Fruit fly (Drosophila melanogaster) whole organism, embryonic: ENCODE results near the gene CG9328.

ENCODE experiments used
- Abd-B ChIP-seq: fragments of 200-800 bp; sonication (Bioruptor generic); optimal IDR thresholded peaks from 2 replicates; lab custom pipeline; 2018; ENCODE audit warnings: missing biosample characterization, mild to moderate bottlenecking, missing genetic modification characterization, moderate library complexity
- Blimp-1 ChIP-seq: fragments of 200-800 bp; sonication (Bioruptor generic); optimal IDR thresholded peaks from 3 replicates; lab custom pipeline; 2018; ENCODE audit warnings: missing biosample characterization, missing genetic modification characterization, mild to moderate bottlenecking, moderate library complexity, missing genetic modification reagents
- CG11247 ChIP-seq: fragments of 200-800 bp; sonication (Bioruptor generic); IDR thresholded peaks from 2 replicates; pipeline ENCODE4 v1.3.6; 2022; ENCODE audit warnings: missing biosample characterization, missing genetic modification characterization
- CG11398 ChIP-seq: fragments of 200-800 bp; sonication (Bioruptor generic); optimal IDR thresholded peaks from 2 replicates; lab custom pipeline; 2016; ENCODE audit warnings: missing biosample characterization, missing genetic modification characterization
- CG11456 ChIP-seq: fragments of 200-800 bp; sonication (Bioruptor generic); IDR thresholded peaks from 3 replicates; pipeline ENCODE4 v1.3.6; 2022; ENCODE audit warnings: missing biosample characterization, missing genetic modification characterization
- CG11695 ChIP-seq: fragments of 200-800 bp; sonication (Bioruptor generic); IDR thresholded peaks from 3 replicates; pipeline ENCODE4 v1.3.6; 2022; ENCODE audit warnings: missing biosample characterization, missing genetic modification characterization
- CG12299 ChIP-seq: fragments of 200-800 bp; sonication (Bioruptor generic); optimal IDR thresholded peaks from 2 replicates; lab custom pipeline; 2018; ENCODE audit warnings: missing biosample characterization, mild to moderate bottlenecking, missing genetic modification characterization
- CG1233 ChIP-seq: fragments of 200-800 bp; sonication (Bioruptor generic); optimal IDR thresholded peaks from 4 replicates; lab custom pipeline; 2018; ENCODE audit warnings: missing biosample characterization, mild to moderate bottlenecking, missing genetic modification characterization
- CG12744 ChIP-seq: fragments of 200-800 bp; sonication (Bioruptor generic); optimal IDR thresholded peaks from 2 replicates; lab custom pipeline; 2016; ENCODE audit warnings: missing biosample characterization, missing genetic modification characterization
- CG13296 ChIP-seq: fragments of 200-800 bp; sonication (Bioruptor generic); optimal IDR thresholded peaks from 3 replicates; lab custom pipeline; 2018; ENCODE audit warnings: missing biosample characterization, mild to moderate bottlenecking, missing genetic modification characterization
- CG15514 ChIP-seq: fragments of 200-800 bp; sonication (Bioruptor generic); optimal IDR thresholded peaks from 3 replicates; lab custom pipeline; 2017; ENCODE audit warnings: missing biosample characterization, missing genetic modification characterization, mild to moderate bottlenecking, moderate library complexity, missing genetic modification reagents
- CG1647 ChIP-seq: fragments of 200-800 bp; sonication (Bioruptor generic); optimal IDR thresholded peaks from 3 replicates; lab custom pipeline; 2016; ENCODE audit warnings: missing biosample characterization, missing genetic modification characterization
- CG18619 ChIP-seq: fragments of 200-800 bp; sonication (Bioruptor generic); optimal IDR thresholded peaks from 3 replicates; lab custom pipeline; 2017; ENCODE audit warnings: missing biosample characterization, mild to moderate bottlenecking, missing genetic modification characterization
- CG2889 ChIP-seq: fragments of 200-800 bp; sonication (Bioruptor generic); IDR thresholded peaks from 3 replicates; pipeline ENCODE4 v1.3.6; 2022; ENCODE audit warnings: missing biosample characterization, missing genetic modification characterization
- CG30020 ChIP-seq: fragments of 200-800 bp; optimal IDR thresholded peaks from 2 replicates; lab custom pipeline; 2019; ENCODE audit warnings: missing biosample characterization, mild to moderate bottlenecking, missing genetic modification characterization, moderate library complexity
- CG32772 ChIP-seq: fragments of 200-800 bp; sonication (Bioruptor generic); IDR thresholded peaks from 2 replicates; pipeline ENCODE4 v1.3.6; 2022; ENCODE audit warnings: missing biosample characterization, missing genetic modification characterization
- CG33557 ChIP-seq: fragments of 200-800 bp; sonication (Bioruptor generic); optimal IDR thresholded peaks from 2 replicates; lab custom pipeline; 2019; ENCODE audit warnings: missing biosample characterization, mild to moderate bottlenecking, missing genetic modification characterization, moderate library complexity
- CG3407 ChIP-seq: fragments of 200-800 bp; sonication (Bioruptor generic); optimal IDR thresholded peaks from 2 replicates; lab custom pipeline; 2018; ENCODE audit warnings: missing biosample characterization, mild to moderate bottlenecking, missing genetic modification characterization
- CG5245 ChIP-seq: fragments of 200-800 bp; sonication (Bioruptor generic); optimal IDR thresholded peaks from 3 replicates; lab custom pipeline; 2016; ENCODE audit warnings: missing biosample characterization, missing genetic modification characterization
- CG7372 ChIP-seq: fragments of 200-800 bp; sonication (Bioruptor generic); IDR thresholded peaks from 2 replicates; pipeline ENCODE4 v1.3.6; 2022; ENCODE audit warnings: missing biosample characterization, missing genetic modification characterization
- CG7963 ChIP-seq: fragments of 200-800 bp; sonication (Bioruptor generic); IDR thresholded peaks from 3 replicates; pipeline ENCODE4 v1.3.6; 2022; ENCODE audit warnings: missing biosample characterization, missing genetic modification characterization; ENCODE audit not compliant: partially characterized antibody
- CG9817 ChIP-seq: fragments of 200-800 bp; sonication (Bioruptor generic); optimal IDR thresholded peaks from 2 replicates; lab custom pipeline; 2018; ENCODE audit warnings: missing biosample characterization, mild to moderate bottlenecking, missing genetic modification characterization, moderate library complexity
- H15 ChIP-seq: fragments of 200-800 bp; sonication (Bioruptor generic); IDR thresholded peaks from 3 replicates; pipeline ENCODE4 v1.3.6; 2022; ENCODE audit warnings: missing biosample characterization, missing genetic modification characterization
- H2.0 ChIP-seq: fragments of 200-800 bp; sonication (Bioruptor generic); IDR thresholded peaks from 2 replicates; pipeline ENCODE4 v1.3.6; 2022; ENCODE audit warnings: missing biosample characterization, missing genetic modification characterization
- Hey ChIP-seq: fragments of 200-800 bp; sonication (Bioruptor generic); optimal IDR thresholded peaks from 3 replicates; lab custom pipeline; 2018; ENCODE audit warnings: missing biosample characterization, mild to moderate bottlenecking, missing genetic modification characterization
- HmgZ ChIP-seq: fragments of 200-800 bp; sonication (Bioruptor generic); optimal IDR thresholded peaks from 2 replicates; lab custom pipeline; 2018; ENCODE audit warnings: missing biosample characterization, mild to moderate bottlenecking, missing genetic modification characterization
- NC2α ChIP-seq: fragments of 200-800 bp; sonication (Bioruptor generic); optimal IDR thresholded peaks from 2 replicates; lab custom pipeline; 2016; ENCODE audit warnings: missing biosample characterization, missing genetic modification characterization
- Neu2 ChIP-seq: fragments of 200-800 bp; sonication (Bioruptor generic); optimal IDR thresholded peaks from 3 replicates; lab custom pipeline; 2016; ENCODE audit warnings: missing biosample characterization, missing genetic modification characterization, borderline replicate concordance
- Tbp ChIP-seq: fragments of >200 bp; optimal IDR thresholded peaks from 2 replicates; lab custom pipeline; 2018; ENCODE audit warnings: missing biosample characterization, missing genetic modification characterization
- ac ChIP-seq: fragments of 200-800 bp; sonication (Bioruptor generic); optimal IDR thresholded peaks from 3 replicates; lab custom pipeline; 2017; ENCODE audit warnings: missing biosample characterization, mild to moderate bottlenecking, missing genetic modification characterization
- ara ChIP-seq: fragments of 200-800 bp; sonication (Bioruptor generic); IDR thresholded peaks from 2 replicates; pipeline ENCODE4 v1.3.6; 2022; ENCODE audit warnings: missing biosample characterization, missing genetic modification characterization
- ems ChIP-seq: fragments of 200-800 bp; sonication (Bioruptor generic); optimal IDR thresholded peaks from 3 replicates; lab custom pipeline; 2016; ENCODE audit warnings: missing biosample characterization, missing genetic modification characterization
- fd64A ChIP-seq: fragments of 200-800 bp; sonication (Bioruptor generic); optimal IDR thresholded peaks from 3 replicates; lab custom pipeline; 2018; ENCODE audit warnings: missing biosample characterization, mild to moderate bottlenecking, missing genetic modification characterization
- gce ChIP-seq: fragments of 200-800 bp; sonication (Bioruptor generic); IDR thresholded peaks from 3 replicates; pipeline ENCODE4 v1.3.6; 2022; ENCODE audit warnings: missing biosample characterization, missing genetic modification characterization
- grn ChIP-seq: fragments of 200-800 bp; sonication (Bioruptor generic); optimal IDR thresholded peaks from 3 replicates; lab custom pipeline; 2017; ENCODE audit warnings: missing biosample characterization, missing genetic modification characterization
- gro ChIP-seq: fragments of 200-800 bp; sonication (Bioruptor generic); optimal IDR thresholded peaks from 2 replicates; lab custom pipeline; 2016; ENCODE audit warnings: missing biosample characterization, missing genetic modification characterization
- gsb-n ChIP-seq: fragments of 200-800 bp; sonication (Bioruptor generic); optimal IDR thresholded peaks from 3 replicates; lab custom pipeline; 2018; ENCODE audit warnings: missing biosample characterization, mild to moderate bottlenecking, missing genetic modification characterization
- lola ChIP-seq, 3 experiments: fragments of >200 bp in 2 of 3; fragments of 200-800 bp in 1 of 3; sonication (Bioruptor generic) in 1 of 3; optimal IDR thresholded peaks; 2 replicates each; lab custom pipeline; 2017 to 2019; ENCODE audit warnings: missing biosample characterization in 3 of 3, missing genetic modification characterization in 3 of 3, mild to moderate bottlenecking in 1 of 3, moderate library complexity in 1 of 3
- maf-S ChIP-seq: fragments of 200-800 bp; sonication (Bioruptor generic); optimal IDR thresholded peaks from 2 replicates; lab custom pipeline; 2016; ENCODE audit warnings: missing biosample characterization, missing genetic modification characterization
- nerfin-1 ChIP-seq: fragments of 200-800 bp; sonication (Bioruptor generic); optimal IDR thresholded peaks from 3 replicates; lab custom pipeline; 2019; ENCODE audit warnings: missing biosample characterization, mild to moderate bottlenecking, missing genetic modification characterization, moderate library complexity
- phol ChIP-seq: fragments of 200-800 bp; sonication (Bioruptor generic); optimal IDR thresholded peaks from 3 replicates; lab custom pipeline; 2018; ENCODE audit warnings: missing biosample characterization, mild to moderate bottlenecking, missing genetic modification characterization, moderate library complexity
- schlank ChIP-seq: fragments of 200-800 bp; sonication (Bioruptor generic); optimal IDR thresholded peaks from 2 replicates; lab custom pipeline; 2018; ENCODE audit warnings: missing biosample characterization, mild to moderate bottlenecking, missing genetic modification characterization
- seq ChIP-seq: fragments of 200-800 bp; sonication (Bioruptor generic); IDR thresholded peaks from 2 replicates; pipeline ENCODE4 v1.3.6; 2022; ENCODE audit warnings: missing biosample characterization, missing genetic modification characterization
- shn ChIP-seq: fragments of 200-800 bp; sonication (Bioruptor generic); optimal IDR thresholded peaks from 3 replicates; lab custom pipeline; 2016; ENCODE audit warnings: missing biosample characterization, missing genetic modification characterization
- sr ChIP-seq: fragments of 200-800 bp; sonication (Bioruptor generic); IDR thresholded peaks from 3 replicates; pipeline ENCODE4 v1.3.6; 2022; ENCODE audit warnings: missing biosample characterization, missing genetic modification characterization
- sug ChIP-seq: fragments of 200-800 bp; optimal IDR thresholded peaks from 2 replicates; lab custom pipeline; 2019; ENCODE audit warnings: missing biosample characterization, mild to moderate bottlenecking, missing genetic modification characterization, moderate library complexity
- zfh2 ChIP-seq: fragments of 200-800 bp; sonication (Bioruptor generic); optimal IDR thresholded peaks from 2 replicates; lab custom pipeline; 2016; ENCODE audit warnings: missing biosample characterization, missing genetic modification characterization

The CG9328 gene

DNA sequence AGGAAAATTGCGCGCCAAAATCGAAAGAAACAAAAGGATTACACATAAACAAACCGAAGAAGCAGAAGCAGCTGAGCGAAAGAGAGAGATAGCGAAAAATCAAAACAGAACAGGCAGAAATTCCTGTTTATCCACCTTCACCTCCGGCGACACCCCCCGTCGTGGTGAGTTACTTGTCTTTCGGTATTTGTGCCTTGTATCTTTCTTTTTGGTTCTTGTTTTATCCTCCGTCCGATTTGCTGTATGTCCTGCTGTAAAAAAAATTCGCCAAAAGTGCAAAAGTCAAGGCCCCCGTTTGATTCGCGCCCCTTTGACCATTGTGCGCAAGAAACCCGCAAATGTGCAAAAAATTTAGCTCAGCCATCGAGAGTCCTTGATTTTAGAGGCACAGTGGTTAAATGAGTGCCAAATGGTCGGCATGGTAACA, 849 bp downstream of the CG9328 start (continued):
- TF ChIP-seq CG7372 (GFP tag; lab: Robert Waterston, UW): no peak
- no peak for TF ChIP-seq Neu2 (GFP tag; lab: Kevin White, UChicago)
- TF ChIP-seq Tbp (GFP tag; lab: Kevin White, UChicago): no peak
- no peak for TF ChIP-seq CG15514 (GFP tag; lab: Kevin White, UChicago)
- no peak for TF ChIP-seq ems (GFP tag; lab: Kevin White, UChicago)
- no peak for TF ChIP-seq fd64A
- no peak for TF ChIP-seq CG13296 (GFP tag; lab: Kevin White, UChicago)
- TF ChIP-seq gce: 0 out of 3 replicates have a peak, but pooled peaks have one; percentile 4
- TF ChIP-seq nerfin-1 (tag; lab: Kevin White, UChicago): peak; percentile 92
- TF ChIP-seq CG11695 (GFP tag; lab: Robert Waterston, UW): no peak
- no peak for TF ChIP-seq CG12744
- TF ChIP-seq CG12299 (tag; lab: Kevin White, UChicago): no peak

DNA sequence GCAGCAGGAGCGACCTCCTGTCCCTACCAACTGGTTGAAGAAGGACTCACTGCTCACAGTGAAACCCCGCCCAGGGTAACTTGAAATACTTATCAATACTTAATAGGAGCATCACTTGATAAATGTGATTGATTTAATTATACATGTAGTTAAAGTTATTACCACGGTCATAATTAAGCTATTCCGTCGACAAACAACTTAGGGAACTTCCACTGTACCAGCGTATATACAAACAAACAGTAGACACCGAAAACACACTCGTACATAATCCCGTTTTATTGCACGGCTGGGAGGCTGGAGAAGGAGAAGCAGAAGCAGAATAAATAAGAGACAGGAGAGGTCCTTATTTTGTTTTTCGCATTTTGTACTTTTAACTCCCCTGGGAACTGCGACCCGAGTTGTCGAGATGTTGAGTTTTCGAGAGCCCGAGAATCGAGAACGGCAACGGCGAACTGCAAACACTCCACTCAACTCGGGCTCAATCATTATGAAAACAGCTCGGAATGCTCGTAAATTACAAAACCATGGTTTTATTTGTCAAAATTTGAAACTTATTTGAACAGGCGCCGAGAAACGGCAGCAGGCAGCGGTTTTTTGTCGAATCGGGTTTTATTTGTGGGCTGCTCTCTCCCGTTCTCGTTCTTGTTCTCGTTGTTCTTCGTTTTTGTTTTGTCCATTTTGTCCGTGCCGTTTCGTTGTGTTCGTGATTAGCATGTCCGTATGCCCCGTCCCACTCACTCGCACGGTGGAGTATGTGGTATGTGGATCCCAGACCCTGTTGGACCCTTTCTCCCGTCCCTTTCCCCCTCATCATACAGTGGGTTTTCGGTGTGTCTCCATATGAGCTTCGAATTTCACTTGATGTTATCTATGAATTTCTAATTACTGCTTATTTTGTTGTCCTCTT, 2.7 kb downstream of the CG9328 start:
- TF ChIP-seq Abd-B (GFP tag; lab: Kevin White, UChicago) (peak; percentile 68), Hey (tag; lab: Kevin White, UChicago) (peak; percentile 38), CG5245 (GFP tag; lab: Kevin White, UChicago) (peak; percentile 58), CG18619 (GFP tag; lab: Kevin White, UChicago) (peak; percentile 66), phol (tag; lab: Kevin White, UChicago) (peak; percentile 57), sr (GFP tag; lab: Robert Waterston, UW) (no peak), ara (GFP tag; lab: Robert Waterston, UW) (peak; percentile 73), CG3407 (GFP tag; lab: Kevin White, UChicago) (peak; percentile 27), CG11456 (peak; percentile 78), Blimp-1 (GFP tag; lab: Kevin White, UChicago) (peak; percentile 45), CG2889 (peak; percentile 64; the same call in 2 of the 3 replicates), CG11247 (GFP tag; lab: Robert Waterston, UW) (peak; percentile 55; the same call in 1 of the 2 replicates), maf-S (GFP tag; lab: Kevin White, UChicago) (peak; percentile 76), CG1233 (GFP tag; lab: Kevin White, UChicago) (peak; percentile 69), NC2α (GFP tag; lab: Kevin White, UChicago) (peak; percentile 36), lola (GFP tag; optimal IDR thresholded peaks at IDR 0.05; lab: Kevin White, UChicago) (peak in 1 of 3 experiments; percentile 59), HmgZ (tag; lab: Kevin White, UChicago) (peak; percentile 81), CG11398 (GFP tag; lab: Kevin White, UChicago) (peak; percentile 72), seq (GFP tag; lab: Robert Waterston, UW) (peak; percentile 60; the same call in 1 of the 2 replicates), shn (GFP tag; lab: Kevin White, UChicago) (peak; percentile 56), CG7963 (no peak), gsb-n (tag; lab: Kevin White, UChicago) (no peak), CG1647 (GFP tag; lab: Kevin White, UChicago) (peak; percentile 82), CG32772 (GFP tag; lab: Robert Waterston, UW) (peak; percentile 74), CG33557 (GFP tag; lab: Kevin White, UChicago) (no peak), schlank (tag; lab: Kevin White, UChicago) (peak; percentile 83), ac (GFP tag; lab: Kevin White, UChicago) (peak; percentile 43), sug (tag; lab: Kevin White, UChicago) (peak; percentile 71), H15 (peak; percentile 63; the same call in 2 of the 3 replicates), H2.0 (GFP tag; lab: Robert Waterston, UW) (peak; percentile 74), CG30020 (no peak), CG9817 (tag; lab: Kevin White, UChicago) (peak; percentile 81), zfh2 (peak; percentile 84), gro (GFP tag; lab: Kevin White, UChicago) (peak; percentile 88), grn (peak; percentile 66), Neu2 (GFP tag; lab: Kevin White, UChicago) (peak; percentile 55)
